Worm (Caenorhabditis elegans) whole organism, late embryonic: ENCODE data around the gene fbxa-11.

Source experiments
- C38D4.7 ChIP-seq: fragments of 200-800 bp; sonication (Bioruptor generic); optimal IDR thresholded peaks from 2 replicates; lab custom pipeline; 2018; ENCODE audit warnings: mild to moderate bottlenecking, missing genetic modification characterization, moderate library complexity, missing compliant biosample characterization
- ama-1 ChIP-seq: fragments of 150-350 bp; optimal IDR thresholded peaks from 2 replicates; lab custom pipeline; 2014
- ceh-24 ChIP-seq: sonication (generic microtip); optimal IDR thresholded peaks from 2 replicates; lab custom pipeline; 2016; ENCODE audit warnings: mild to moderate bottlenecking, missing genetic modification characterization, missing compliant biosample characterization
- ceh-31 ChIP-seq: sonication (generic microtip); optimal IDR thresholded peaks from 2 replicates; lab custom pipeline; 2016; ENCODE audit warnings: missing genetic modification characterization, missing compliant biosample characterization
- dmd-4 ChIP-seq: sonication (generic microtip); optimal IDR thresholded peaks from 2 replicates; lab custom pipeline; 2016; ENCODE audit warnings: borderline replicate concordance, missing genetic modification characterization, missing compliant biosample characterization
- elt-2 ChIP-seq: sonication (generic microtip); optimal IDR thresholded peaks from 2 replicates; lab custom pipeline; 2016; ENCODE audit warnings: missing genetic modification reagents, missing genetic modification characterization, missing compliant biosample characterization
- ets-4 ChIP-seq: sonication (generic microtip); optimal IDR thresholded peaks from 2 replicates; lab custom pipeline; 2016; ENCODE audit warnings: missing genetic modification characterization, missing compliant biosample characterization
- fkh-10 ChIP-seq: fragments of 150-350 bp; optimal IDR thresholded peaks from 2 replicates; lab custom pipeline; 2014; ENCODE audit warnings: missing biosample characterization, missing genetic modification reagents, missing genetic modification characterization
- hlh-30 ChIP-seq: sonication (generic microtip); optimal IDR thresholded peaks from 2 replicates; lab custom pipeline; 2017; ENCODE audit warnings: antibody characterized with exemption, missing genetic modification characterization, missing compliant biosample characterization; ENCODE audit not compliant: insufficient read depth
- lim-6 ChIP-seq: sonication (generic microtip); optimal IDR thresholded peaks from 2 replicates; lab custom pipeline; 2016; ENCODE audit warnings: missing genetic modification characterization, missing compliant biosample characterization
- nhr-11 ChIP-seq: fragments of 150-350 bp; optimal IDR thresholded peaks from 2 replicates; lab custom pipeline; 2014; ENCODE audit warnings: missing biosample characterization, missing genetic modification characterization
- pqm-1 ChIP-seq: sonication (generic microtip); optimal IDR thresholded peaks from 2 replicates; lab custom pipeline; 2016; ENCODE audit warnings: missing genetic modification characterization, missing compliant biosample characterization
- sdc-2 ChIP-seq: sonication (generic microtip); optimal IDR thresholded peaks from 2 replicates; lab custom pipeline; 2016; ENCODE audit warnings: missing genotype, missing genetic modification characterization, missing compliant biosample characterization

- TF ChIP-seq ama-1 (no peak), dmd-4 (tag; lab: Kevin White, UChicago) (no peak), ceh-24 (tag; lab: Kevin White, UChicago) (no peak), lim-6 (tag; lab: Kevin White, UChicago) (no peak), elt-2 (no peak), ceh-31 (no peak), hlh-30 (tag; lab: Kevin White, UChicago) (no peak), pqm-1 (tag; lab: Kevin White, UChicago) (no peak), sdc-2 (no peak), ets-4 (tag; lab: Kevin White, UChicago) (no peak), C38D4.7 (GFP tag; lab: Kevin White, UChicago) (no peak), nhr-11 (tag; lab: Kevin White, UChicago) (no peak), fkh-10 (GFP tag; lab: Kevin White, UChicago) (no peak)
Measured at ce11 chrIII:946250-946725, 4.4 kb upstream of the fbxa-11 start, which contains the start of gene fbxa-60.
